Fruit fly (Drosophila melanogaster) whole organism, wandering third instar larva: ENCODE measurements around the gene nst.

Experiments used
- Abd-B ChIP-seq: fragments of >200 bp; optimal IDR thresholded peaks from 2 replicates; lab custom pipeline; 2017; ENCODE audit warnings: missing biosample characterization, missing genetic modification characterization
- CG9705 ChIP-seq: fragments of 200-800 bp; sonication (Bioruptor generic); optimal IDR thresholded peaks from 2 replicates; lab custom pipeline; 2018; ENCODE audit warnings: missing biosample characterization, mild to moderate bottlenecking, missing genetic modification characterization
- CrebA ChIP-seq: fragments of 200-800 bp; sonication (Bioruptor generic); optimal IDR thresholded peaks from 2 replicates; lab custom pipeline; 2016; ENCODE audit warnings: missing biosample characterization, mild to moderate bottlenecking, missing genetic modification characterization, borderline replicate concordance
- GATAd ChIP-seq: sonication (Bioruptor generic); optimal IDR thresholded peaks from 2 replicates; lab custom pipeline; 2016; ENCODE audit warnings: missing biosample characterization, missing genetic modification characterization
- OdsH ChIP-seq: fragments of 200-800 bp; sonication (Bioruptor generic); optimal IDR thresholded peaks from 2 replicates; lab custom pipeline; 2016; ENCODE audit warnings: missing biosample characterization, mild to moderate bottlenecking, missing genetic modification characterization
- Rel ChIP-seq, 2 experiments: fragments of 200-800 bp; sonication (Bioruptor generic) in 1 of 2; optimal IDR thresholded peaks; 2 replicates in 1 of 2; 3 replicates in 1 of 2; lab custom pipeline; 2016 to 2019; ENCODE audit warnings: mild to moderate bottlenecking in 2 of 2, missing biosample characterization in 2 of 2, missing genetic modification characterization in 2 of 2, moderate library complexity in 1 of 2
- dmrt93B ChIP-seq: fragments of 200-800 bp; sonication (Bioruptor generic); optimal IDR thresholded peaks from 2 replicates; lab custom pipeline; 2018; ENCODE audit warnings: missing biosample characterization, mild to moderate bottlenecking, missing genetic modification characterization
- ey ChIP-seq: fragments of 200-800 bp; sonication (Bioruptor generic); optimal IDR thresholded peaks from 2 replicates; lab custom pipeline; 2016; ENCODE audit warnings: missing biosample characterization, missing genetic modification characterization
- fru ChIP-seq: fragments of 200-800 bp; sonication (Bioruptor generic); optimal IDR thresholded peaks from 3 replicates; lab custom pipeline; 2016; ENCODE audit warnings: missing biosample characterization, mild to moderate bottlenecking, missing genetic modification characterization
- lola ChIP-seq: fragments of >200 bp; optimal IDR thresholded peaks from 2 replicates; lab custom pipeline; 2017; ENCODE audit warnings: missing biosample characterization, missing genetic modification characterization
- rgr ChIP-seq: fragments of 200-800 bp; sonication (Bioruptor generic); optimal IDR thresholded peaks from 3 replicates; lab custom pipeline; 2016; ENCODE audit warnings: missing biosample characterization, mild to moderate bottlenecking, missing genetic modification characterization
- usp ChIP-seq: fragments of >200 bp; optimal IDR thresholded peaks from 2 replicates; lab custom pipeline; 2017; ENCODE audit warnings: missing biosample characterization, missing genetic modification characterization
- woc ChIP-seq: sonication (Bioruptor generic); optimal IDR thresholded peaks from 2 replicates; lab custom pipeline; 2016; ENCODE audit warnings: missing biosample characterization, mild to moderate bottlenecking, missing genetic modification characterization

dm6 chr3L:12484948-12485347 lies 45.0 kb downstream of the nst start, which contains the start of gene CG10663:
- TF ChIP-seq dmrt93B (GFP tag; lab: Kevin White, UChicago) (no peak), usp (GFP tag; lab: Kevin White, UChicago) (no peak), fru (GFP tag; lab: Kevin White, UChicago) (no peak), CG9705 (GFP tag; lab: Kevin White, UChicago) (no peak), CrebA (GFP tag; lab: Kevin White, UChicago) (no peak), Rel (GFP tag; optimal IDR thresholded peaks at IDR 0.05; lab: Kevin White, UChicago) (no peak), Rel (tag; optimal IDR thresholded peaks at IDR 0.05; lab: Kevin White, UChicago) (no peak), woc (GFP tag; lab: Kevin White, UChicago) (no peak), OdsH (GFP tag; lab: Kevin White, UChicago) (no peak), GATAd (GFP tag; lab: Kevin White, UChicago) (no peak), lola (no peak), rgr (GFP tag; lab: Kevin White, UChicago) (no peak), ey (GFP tag; lab: Kevin White, UChicago) (no peak), Abd-B (GFP tag; lab: Kevin White, UChicago) (no peak)
